Worm (Caenorhabditis elegans) whole organism, midembryonic: ENCODE results near the gene D1005.5.

Source experiments
- T22C8.4 ChIP-seq: fragments of 200-800 bp; sonication (Bioruptor generic); IDR thresholded peaks from 2 replicates; pipeline ENCODE4 v1.3.6; 2022; ENCODE audit warnings: missing genetic modification characterization, missing compliant biosample characterization
- cog-1 ChIP-seq: sonication (generic microtip); optimal IDR thresholded peaks from 2 replicates; lab custom pipeline; 2016; ENCODE audit warnings: missing genetic modification characterization, missing compliant biosample characterization
- flt-1 ChIP-seq: fragments of 200-800 bp; sonication (Bioruptor generic); IDR thresholded peaks from 2 replicates; pipeline ENCODE4 v1.3.6; 2022; ENCODE audit warnings: missing genetic modification characterization, missing compliant biosample characterization
- med-1 ChIP-seq: sonication (generic microtip); optimal IDR thresholded peaks from 2 replicates; lab custom pipeline; 2017; ENCODE audit warnings: missing genetic modification characterization, mild to moderate bottlenecking, missing compliant biosample characterization, antibody characterized with exemption, missing genetic modification reagents; ENCODE audit not compliant: insufficient read depth
- tab-1 ChIP-seq: fragments of 200-800 bp; sonication (Bioruptor generic); IDR thresholded peaks from 2 replicates; pipeline ENCODE4 v1.3.6; 2022; ENCODE audit warnings: missing genetic modification characterization, missing compliant biosample characterization
- ztf-23 ChIP-seq: fragments of 200-800 bp; sonication (Bioruptor generic); IDR thresholded peaks from 2 replicates; pipeline ENCODE4 v1.3.6; 2022; ENCODE audit warnings: missing genetic modification reagents, missing genetic modification characterization, missing compliant biosample characterization
- ztf-29 ChIP-seq: fragments of 200-800 bp; sonication (Bioruptor generic); IDR thresholded peaks from 2 replicates; pipeline ENCODE4 v1.3.6; 2022; ENCODE audit warnings: missing genetic modification reagents, missing genetic modification characterization, missing compliant biosample characterization

DNA sequence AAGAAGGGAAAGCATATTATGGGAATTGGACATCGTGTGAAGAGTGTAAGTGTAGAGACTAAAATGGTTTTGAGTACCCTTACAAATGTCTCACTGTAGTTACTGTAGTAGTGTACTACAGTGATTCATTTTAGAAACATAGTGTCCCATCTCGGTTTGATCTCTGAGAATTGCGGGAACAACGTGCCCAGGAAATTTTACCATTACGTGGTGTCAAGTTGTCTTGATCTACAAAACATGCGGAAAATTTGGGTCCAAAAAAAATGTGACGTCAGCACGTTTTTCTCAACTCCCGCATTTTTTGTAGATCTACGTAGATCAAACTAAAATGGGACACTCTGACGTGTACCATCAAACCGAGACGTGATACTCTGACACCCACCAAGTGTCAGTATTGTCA lies 10.4 kb upstream of the D1005.5 start:
- TF ChIP-seq med-1 (GFP tag; lab: Kevin White, UChicago) (no peak), cog-1 (tag; lab: Kevin White, UChicago) (no peak), ztf-29 (no peak), tab-1 (no peak), ztf-23 (no peak), T22C8.4 (GFP tag; lab: Robert Waterston, UW) (no peak), flt-1 (GFP tag; lab: Robert Waterston, UW) (no peak)
